Fruit fly (Drosophila melanogaster) whole organism, wandering third instar larva: ENCODE results near the gene CG5863.

ENCODE experiments used
- Abd-B ChIP-seq: fragments of >200 bp; optimal IDR thresholded peaks from 2 replicates; lab custom pipeline; 2017; ENCODE audit warnings: missing biosample characterization, missing genetic modification characterization
- CG32264 ChIP-seq: fragments of 200-800 bp; sonication (Bioruptor generic); optimal IDR thresholded peaks from 2 replicates; lab custom pipeline; 2016; ENCODE audit warnings: missing biosample characterization, missing genetic modification characterization
- CG9705 ChIP-seq: fragments of 200-800 bp; sonication (Bioruptor generic); optimal IDR thresholded peaks from 2 replicates; lab custom pipeline; 2018; ENCODE audit warnings: missing biosample characterization, mild to moderate bottlenecking, missing genetic modification characterization
- CrebA ChIP-seq: fragments of 200-800 bp; sonication (Bioruptor generic); optimal IDR thresholded peaks from 2 replicates; lab custom pipeline; 2016; ENCODE audit warnings: missing biosample characterization, mild to moderate bottlenecking, missing genetic modification characterization, borderline replicate concordance
- Dfd ChIP-seq: fragments of >200 bp; optimal IDR thresholded peaks from 2 replicates; lab custom pipeline; 2017; ENCODE audit warnings: missing biosample characterization, missing genetic modification characterization
- Dif ChIP-seq: fragments of 200-275, 200-300 bp; sonication (Bioruptor generic); optimal IDR thresholded peaks from 2 replicates; lab custom pipeline; 2018; ENCODE audit warnings: missing biosample characterization, missing genetic modification characterization; ENCODE audit not compliant: partially characterized antibody
- GATAd ChIP-seq: sonication (Bioruptor generic); optimal IDR thresholded peaks from 2 replicates; lab custom pipeline; 2016; ENCODE audit warnings: missing biosample characterization, missing genetic modification characterization
- HLH106 ChIP-seq: fragments of 200-800 bp; optimal IDR thresholded peaks from 3 replicates; lab custom pipeline; 2019; ENCODE audit warnings: missing biosample characterization, mild to moderate bottlenecking, missing genetic modification characterization, moderate library complexity
- Hnf4 ChIP-seq: fragments of 200-800 bp; sonication (Bioruptor generic); optimal IDR thresholded peaks from 2 replicates; lab custom pipeline; 2016; ENCODE audit warnings: missing biosample characterization, mild to moderate bottlenecking, missing genetic modification characterization
- Hr78 ChIP-seq: fragments of >200 bp; optimal IDR thresholded peaks from 2 replicates; lab custom pipeline; 2017; ENCODE audit warnings: missing biosample characterization, missing genetic modification characterization
- Hr83 ChIP-seq: fragments of 200-300 bp; sonication (Bioruptor generic); optimal IDR thresholded peaks from 2 replicates; lab custom pipeline; 2016; ENCODE audit warnings: missing biosample characterization, mild to moderate bottlenecking, missing genetic modification characterization, moderate library complexity; ENCODE audit not compliant: poor library complexity, severe bottlenecking
- Jra ChIP-seq: sonication (Bioruptor generic); optimal IDR thresholded peaks from 2 replicates; lab custom pipeline; 2016; ENCODE audit warnings: missing biosample characterization, missing genetic modification characterization
- Mio ChIP-seq: sonication (Bioruptor generic); optimal IDR thresholded peaks from 2 replicates; lab custom pipeline; 2016; ENCODE audit warnings: missing biosample characterization, missing genetic modification characterization
- Myc ChIP-seq: fragments of >200 bp; optimal IDR thresholded peaks from 2 replicates; lab custom pipeline; 2017
- N ChIP-seq: fragments of >200 bp; optimal IDR thresholded peaks from 2 replicates; lab custom pipeline; 2018; ENCODE audit warnings: missing biosample characterization, missing external identifiers, missing genetic modification characterization
- OdsH ChIP-seq: fragments of 200-800 bp; sonication (Bioruptor generic); optimal IDR thresholded peaks from 2 replicates; lab custom pipeline; 2016; ENCODE audit warnings: missing biosample characterization, mild to moderate bottlenecking, missing genetic modification characterization
- Rel ChIP-seq, 2 experiments: fragments of 200-800 bp; sonication (Bioruptor generic) in 1 of 2; optimal IDR thresholded peaks; 2 replicates in 1 of 2; 3 replicates in 1 of 2; lab custom pipeline; 2016 to 2019; ENCODE audit warnings: mild to moderate bottlenecking in 2 of 2, missing biosample characterization in 2 of 2, missing genetic modification characterization in 2 of 2, moderate library complexity in 1 of 2
- Sp1 ChIP-seq: fragments of 200-800 bp; sonication (Bioruptor generic); optimal IDR thresholded peaks from 3 replicates; lab custom pipeline; 2019; ENCODE audit warnings: missing biosample characterization, mild to moderate bottlenecking, missing genetic modification characterization, moderate library complexity
- Vsx2 ChIP-seq: fragments of 200-300, 225-300 bp; sonication (Bioruptor generic); optimal IDR thresholded peaks from 2 replicates; lab custom pipeline; 2018; ENCODE audit warnings: missing biosample characterization, missing genetic modification characterization; ENCODE audit not compliant: partially characterized antibody
- br ChIP-seq: fragments of 200-800 bp; sonication (Bioruptor generic); optimal IDR thresholded peaks from 2 replicates; lab custom pipeline; 2016; ENCODE audit warnings: missing biosample characterization, missing genetic modification characterization
- brk ChIP-seq: fragments of 200-800 bp; sonication (Bioruptor generic); optimal IDR thresholded peaks from 2 replicates; lab custom pipeline; 2016; ENCODE audit warnings: missing biosample characterization, mild to moderate bottlenecking, missing genetic modification characterization
- dl ChIP-seq, 2 experiments: fragments of 175-275, 200-275 bp in 1 of 2; fragments of 200-275 bp in 1 of 2; sonication (Bioruptor generic); optimal IDR thresholded peaks; lab custom pipeline; 2018; ENCODE audit warnings: mild to moderate bottlenecking in 2 of 2, missing biosample characterization in 2 of 2, missing genetic modification characterization in 2 of 2, moderate library complexity in 2 of 2; ENCODE audit not compliant: partially characterized antibody in 2 of 2, insufficient read depth in 1 of 2
- dmrt93B ChIP-seq: fragments of 200-800 bp; sonication (Bioruptor generic); optimal IDR thresholded peaks from 2 replicates; lab custom pipeline; 2018; ENCODE audit warnings: missing biosample characterization, mild to moderate bottlenecking, missing genetic modification characterization
- dsf ChIP-seq: sonication (Bioruptor generic); optimal IDR thresholded peaks from 2 replicates; lab custom pipeline; 2016; ENCODE audit warnings: missing biosample characterization, missing genetic modification characterization, borderline replicate concordance
- ey ChIP-seq: fragments of 200-800 bp; sonication (Bioruptor generic); optimal IDR thresholded peaks from 2 replicates; lab custom pipeline; 2016; ENCODE audit warnings: missing biosample characterization, missing genetic modification characterization
- foxo ChIP-seq, 2 experiments: fragments of 200-800 bp; sonication (Bioruptor generic); optimal IDR thresholded peaks; 2 replicates in 1 of 2; 3 replicates in 1 of 2; lab custom pipeline; 2016 to 2017; ENCODE audit warnings: missing biosample characterization in 2 of 2, missing genetic modification characterization in 2 of 2
- fru ChIP-seq: fragments of 200-800 bp; sonication (Bioruptor generic); optimal IDR thresholded peaks from 3 replicates; lab custom pipeline; 2016; ENCODE audit warnings: missing biosample characterization, mild to moderate bottlenecking, missing genetic modification characterization
- h ChIP-seq: fragments of 200-800 bp; sonication (Bioruptor generic); optimal IDR thresholded peaks from 3 replicates; lab custom pipeline; 2016; ENCODE audit warnings: missing biosample characterization, mild to moderate bottlenecking, missing genetic modification characterization
- jim ChIP-seq: fragments of 175-275, 200-325 bp; sonication (Bioruptor generic); optimal IDR thresholded peaks from 2 replicates; lab custom pipeline; 2016; ENCODE audit warnings: missing biosample characterization, mild to moderate bottlenecking, missing genetic modification characterization
- lola ChIP-seq: fragments of >200 bp; optimal IDR thresholded peaks from 2 replicates; lab custom pipeline; 2017; ENCODE audit warnings: missing biosample characterization, missing genetic modification characterization
- pan ChIP-seq: fragments of >200 bp; optimal IDR thresholded peaks from 2 replicates; lab custom pipeline; 2017
- psq ChIP-seq: fragments of 200-800 bp; sonication (Bioruptor generic); optimal IDR thresholded peaks from 3 replicates; lab custom pipeline; 2017; ENCODE audit warnings: missing biosample characterization, mild to moderate bottlenecking, missing genetic modification characterization, moderate library complexity
- rgr ChIP-seq: fragments of 200-800 bp; sonication (Bioruptor generic); optimal IDR thresholded peaks from 3 replicates; lab custom pipeline; 2016; ENCODE audit warnings: missing biosample characterization, mild to moderate bottlenecking, missing genetic modification characterization
- sage ChIP-seq: fragments of 200-800 bp; sonication (Bioruptor generic); optimal IDR thresholded peaks from 2 replicates; lab custom pipeline; 2016; ENCODE audit warnings: missing biosample characterization, mild to moderate bottlenecking, missing genetic modification characterization
- sv ChIP-seq: fragments of 200-800 bp; sonication (Bioruptor generic); optimal IDR thresholded peaks from 3 replicates; lab custom pipeline; 2016; ENCODE audit warnings: missing biosample characterization, missing genetic modification characterization
- tai ChIP-seq: sonication (Bioruptor generic); optimal IDR thresholded peaks from 2 replicates; lab custom pipeline; 2016; ENCODE audit warnings: missing biosample characterization, missing genetic modification characterization
- usp ChIP-seq: fragments of >200 bp; optimal IDR thresholded peaks from 2 replicates; lab custom pipeline; 2017; ENCODE audit warnings: missing biosample characterization, missing genetic modification characterization
- woc ChIP-seq: sonication (Bioruptor generic); optimal IDR thresholded peaks from 2 replicates; lab custom pipeline; 2016; ENCODE audit warnings: missing biosample characterization, mild to moderate bottlenecking, missing genetic modification characterization

Gene CG5863

dm6 chr3R:17400102-17400501 is 10.8 kb upstream of the CG5863 start:
- TF ChIP-seq sv (GFP tag; lab: Kevin White, UChicago) (no peak), Abd-B (GFP tag; lab: Kevin White, UChicago) (no peak), ey (no peak), woc (no peak), OdsH (GFP tag; lab: Kevin White, UChicago) (no peak), psq (GFP tag; lab: Kevin White, UChicago) (no peak)

dm6 chr3R:17400675-17401118 is 10.2 kb upstream of the CG5863 start:
- TF ChIP-seq GATAd (GFP tag; lab: Kevin White, UChicago) (no peak), br (GFP tag; lab: Kevin White, UChicago) (peak; percentile 54), foxo (GFP tag; optimal IDR thresholded peaks at IDR 0.05; lab: Kevin White, UChicago) (peak in 1 of 2 experiments; percentile 73), Jra (no peak), psq (GFP tag; lab: Kevin White, UChicago) (no peak), Hr83 (GFP tag; lab: Kevin White, UChicago) (no peak), Dfd (GFP tag; lab: Kevin White, UChicago) (no peak), dl (GFP tag; optimal IDR thresholded peaks at IDR 0.05; lab: Kevin White, UChicago; ENCODE audit: insufficient read depth in 1 of 2, partially characterized antibody in 2 of 2) (no peak), CrebA (no peak), jim (GFP tag; lab: Kevin White, UChicago) (no peak), ey (peak; percentile 46), usp (GFP tag; lab: Kevin White, UChicago) (no peak), dsf (GFP tag; lab: Kevin White, UChicago) (no peak), tai (GFP tag; lab: Kevin White, UChicago) (no peak), N (GFP tag; lab: Kevin White, UChicago) (no peak), lola (no peak), Hr78 (GFP tag; lab: Kevin White, UChicago) (no peak), fru (peak; percentile 63), Rel (GFP tag; optimal IDR thresholded peaks at IDR 0.05; lab: Kevin White, UChicago) (no peak), Rel (tag; optimal IDR thresholded peaks at IDR 0.05; lab: Kevin White, UChicago) (no peak), Mio (no peak), woc (peak; percentile 32), sage (GFP tag; lab: Kevin White, UChicago) (no peak), Hnf4 (GFP tag; lab: Kevin White, UChicago) (peak; percentile 29), h (peak; percentile 76), sv (GFP tag; lab: Kevin White, UChicago) (no peak), Abd-B (GFP tag; lab: Kevin White, UChicago) (no peak), Vsx2 (GFP tag; lab: Kevin White, UChicago) (no peak), OdsH (GFP tag; lab: Kevin White, UChicago) (peak; percentile 56), rgr (GFP tag; lab: Kevin White, UChicago) (peak; percentile 42), HLH106 (tag; lab: Kevin White, UChicago) (peak; percentile 71), Dif (no peak), Sp1 (GFP tag; lab: Kevin White, UChicago) (peak; percentile 58), dmrt93B (peak; percentile 29), CG32264 (GFP tag; lab: Kevin White, UChicago) (peak; percentile 43), Myc (lab: Kevin White, UChicago) (no peak), CG9705 (peak; percentile 43), pan (lab: Kevin White, UChicago) (no peak), brk (no peak)

- TF ChIP-seq CrebA (no peak), Abd-B (GFP tag; lab: Kevin White, UChicago) (no peak), jim (GFP tag; lab: Kevin White, UChicago) (no peak), ey (peak; percentile 21), br (GFP tag; lab: Kevin White, UChicago) (no peak), Myc (lab: Kevin White, UChicago) (no peak), Sp1 (GFP tag; lab: Kevin White, UChicago) (no peak), sv (GFP tag; lab: Kevin White, UChicago) (peak; percentile 35), Dif (no peak), Jra (no peak), usp (GFP tag; lab: Kevin White, UChicago) (no peak), CG32264 (GFP tag; lab: Kevin White, UChicago) (no peak), OdsH (GFP tag; lab: Kevin White, UChicago) (no peak), Dfd (GFP tag; lab: Kevin White, UChicago) (no peak), tai (GFP tag; lab: Kevin White, UChicago) (peak; percentile 77), dsf (GFP tag; lab: Kevin White, UChicago) (peak; percentile 12), Rel (GFP tag; optimal IDR thresholded peaks at IDR 0.05; lab: Kevin White, UChicago) (no peak), Rel (tag; optimal IDR thresholded peaks at IDR 0.05; lab: Kevin White, UChicago) (peak; percentile 29), pan (lab: Kevin White, UChicago) (no peak), psq (GFP tag; lab: Kevin White, UChicago) (no peak), Hr78 (GFP tag; lab: Kevin White, UChicago) (no peak), foxo (GFP tag; optimal IDR thresholded peaks at IDR 0.05; lab: Kevin White, UChicago) (peak in 1 of 2 experiments; percentile 45), brk (peak; percentile 45), HLH106 (tag; lab: Kevin White, UChicago) (peak; percentile 24), rgr (GFP tag; lab: Kevin White, UChicago) (peak; percentile 35), sage (GFP tag; lab: Kevin White, UChicago) (no peak), Hnf4 (GFP tag; lab: Kevin White, UChicago) (peak; percentile 34), dl (GFP tag; optimal IDR thresholded peaks at IDR 0.05; lab: Kevin White, UChicago; ENCODE audit: insufficient read depth in 1 of 2, partially characterized antibody in 2 of 2) (no peak), lola (no peak), Hr83 (GFP tag; lab: Kevin White, UChicago) (no peak), fru (peak; percentile 45), CG9705 (no peak), N (GFP tag; lab: Kevin White, UChicago) (peak; percentile 89), h (peak; percentile 32), Vsx2 (GFP tag; lab: Kevin White, UChicago) (no peak), woc (peak; percentile 35), Mio (no peak), dmrt93B (no peak)
Observed at dm6 chr3R:17401289-17401752, 9.6 kb upstream of the CG5863 start.
